Worm (Caenorhabditis elegans) whole organism, L1 larva: ENCODE measurements around the gene adt-1.

ENCODE experiments used
- ama-1 ChIP-seq: fragments of 150-350 bp; optimal IDR thresholded peaks from 2 replicates; lab custom pipeline; 2014
- unc-62 ChIP-seq: fragments of 150-350 bp; optimal IDR thresholded peaks from 2 replicates; lab custom pipeline; 2014; ENCODE audit warnings: missing biosample characterization, missing genetic modification reagents, missing genetic modification characterization

- TF ChIP-seq unc-62 (no peak), ama-1 (lab: Kevin White, UChicago) (no peak)
Measured at ce11 chrX:12712353-12712752, 33.7 kb downstream of the adt-1 start, which contains the start of gene rgs-2.
